Worm (Caenorhabditis elegans): Measurements from ENCODE around the gene scav-3.
A peak's percentile ranks its signal among the peaks of the same experiment; 100 is the strongest.

scav-3 gene

DNA sequence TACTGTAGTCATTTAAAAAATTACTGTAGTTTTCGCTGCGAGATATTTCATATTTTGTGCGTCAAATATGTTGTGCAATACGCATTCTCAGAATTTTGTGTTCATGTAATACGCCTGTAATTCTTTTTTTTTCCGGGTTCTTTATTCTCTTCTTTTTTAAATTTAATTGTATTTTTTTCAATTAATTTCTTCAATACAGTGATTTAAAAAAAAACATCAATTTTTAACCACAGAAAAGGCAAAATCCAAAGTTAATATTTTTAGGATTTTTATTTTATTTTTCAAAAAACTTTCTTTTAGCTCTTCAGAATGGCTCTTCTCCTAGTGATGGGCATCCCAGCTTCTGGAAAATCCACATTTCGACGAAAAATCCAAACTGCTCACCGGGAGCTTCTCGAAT is 9.7 kb upstream of the scav-3 start, which contains the start of gene pstk-1:
Gene pstk-1, plus strand, starts transcription at position 301 of the 400 bp plus-strand sequence.
- no peak for TF ChIP-seq ZK185.1 (tag; optimal IDR thresholded peaks at IDR 0.05; ENCODE audit: poor library complexity, severe bottlenecking)
- TF ChIP-seq madf-3 (GFP tag; IDR thresholded peaks at IDR 0.05), result no peak
- TF ChIP-seq Y56A3A.18 (GFP tag; IDR thresholded peaks at IDR 0.05), result no peak
- TF ChIP-seq ztf-22 (GFP tag; optimal IDR thresholded peaks at IDR 0.05), result no peak
- TF ChIP-seq Y95B8A.8 (GFP tag; IDR thresholded peaks at IDR 0.05), result no peak
- TF ChIP-seq repo-1 (tag; optimal IDR thresholded peaks at IDR 0.05), result no peak
- TF ChIP-seq ceh-100 (GFP tag; IDR thresholded peaks at IDR 0.05), result no peak
- TF ChIP-seq F23B12.7 (tag; optimal IDR thresholded peaks at IDR 0.05; ENCODE audit: insufficient read depth), result no peak
- no peak for TF ChIP-seq ccch-3 (GFP tag; optimal IDR thresholded peaks at IDR 0.05)
- TF ChIP-seq madf-10 (tag; optimal IDR thresholded peaks at IDR 0.05), result no peak
- TF ChIP-seq pbrm-1 (GFP tag; IDR thresholded peaks at IDR 0.05), result no peak
- TF ChIP-seq C06A6.2 (GFP tag; conservative IDR thresholded peaks at IDR 0.05), result no peak
- no peak for TF ChIP-seq xnd-1 (tag; optimal IDR thresholded peaks at IDR 0.05)
- TF ChIP-seq snpc-1.3 (tag; optimal IDR thresholded peaks at IDR 0.05; ENCODE audit: insufficient read depth), result no peak
- no peak for TF ChIP-seq madf-8 (GFP tag; conservative IDR thresholded peaks at IDR 0.05)
- TF ChIP-seq nfya-2 (GFP tag; IDR thresholded peaks at IDR 0.05), result no peak

DNA sequence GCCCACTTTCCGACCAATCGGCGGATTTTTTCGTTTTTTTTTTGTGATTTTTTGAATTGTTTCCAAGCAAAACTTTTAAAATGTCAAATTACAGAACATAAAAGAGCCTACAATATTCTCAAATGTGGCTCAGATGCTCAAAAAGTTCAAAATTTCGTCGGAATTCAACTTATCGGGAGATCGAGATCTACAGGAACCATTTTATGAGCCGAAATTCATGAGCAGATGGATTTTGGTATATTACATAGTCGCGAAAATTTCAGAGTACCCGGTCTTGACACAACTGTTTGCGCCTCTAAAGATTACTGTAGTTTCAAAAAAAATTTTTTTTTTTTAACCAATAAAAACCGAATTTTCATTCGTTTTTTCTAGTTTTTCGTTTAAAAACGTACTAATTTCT is 2.3 kb upstream of the scav-3 start:
- TF ChIP-seq lin-35 (GFP tag; optimal IDR thresholded peaks at IDR 0.05) (no peak), rec-8 (tag; optimal IDR thresholded peaks at IDR 0.05) (no peak), ztf-25 (GFP tag; IDR thresholded peaks at IDR 0.05) (no peak), lag-1 (GFP tag; IDR thresholded peaks at IDR 0.05) (no peak), nhr-179 (tag; optimal IDR thresholded peaks at IDR 0.05) (no peak), F49E8.2 (tag; optimal IDR thresholded peaks at IDR 0.05; ENCODE audit: insufficient read depth) (no peak), Y56A3A.18 (GFP tag; IDR thresholded peaks at IDR 0.05) (no peak), nfya-1 (tag; optimal IDR thresholded peaks at IDR 0.05; ENCODE audit: borderline replicate concordance, insufficient read depth) (no peak), bed-2 (GFP tag; IDR thresholded peaks at IDR 0.05) (no peak), Y95B8A.8 (GFP tag; IDR thresholded peaks at IDR 0.05) (no peak), C06A6.2 (GFP tag; conservative IDR thresholded peaks at IDR 0.05) (no peak), egrh-3 (GFP tag; IDR thresholded peaks at IDR 0.05) (no peak), F39B2.1 (GFP tag; IDR thresholded peaks at IDR 0.05) (no peak)

DNA sequence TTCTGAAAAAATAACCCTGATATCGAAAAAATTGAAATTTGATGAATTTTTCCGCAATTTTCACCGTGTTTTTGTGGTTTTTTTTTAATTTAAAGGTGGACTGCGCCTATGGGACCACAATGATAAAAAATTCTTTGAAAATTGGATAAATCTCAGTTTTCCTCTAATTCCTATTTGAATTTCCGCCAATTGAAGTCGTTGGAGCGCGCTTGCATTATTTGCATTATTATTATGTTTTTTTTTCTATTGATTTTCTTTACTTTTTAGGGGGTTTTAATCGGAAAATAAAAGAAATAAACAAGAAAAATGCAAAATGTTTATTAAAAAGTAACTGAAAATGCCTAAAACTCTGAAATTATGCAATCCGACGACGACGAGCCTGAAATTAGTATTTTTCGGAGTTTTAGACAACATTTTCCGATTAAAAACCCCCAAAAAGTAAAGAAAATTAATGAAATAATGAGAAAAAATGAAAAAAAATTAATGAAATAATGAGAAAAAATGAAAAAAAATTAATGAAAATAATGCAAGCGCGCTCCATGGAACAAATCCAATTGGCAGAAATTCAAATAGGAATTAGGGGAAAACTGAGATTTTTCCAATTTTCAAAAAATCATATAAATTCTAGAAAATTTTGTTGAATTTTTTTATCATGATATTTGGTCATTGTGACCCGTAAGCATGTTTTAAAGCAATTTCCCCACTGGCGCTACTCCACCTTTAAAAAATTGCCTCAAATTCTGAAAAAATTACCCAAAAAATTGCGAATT is 814 bp downstream of the scav-3 start:
- no peak for TF ChIP-seq let-526 (GFP tag; IDR thresholded peaks at IDR 0.05)
- TF ChIP-seq ztf-3 (GFP tag; optimal IDR thresholded peaks at IDR 0.05), result no peak
- TF ChIP-seq aptf-3 (GFP tag; IDR thresholded peaks at IDR 0.05), result no peak
- TF ChIP-seq ekl-4 (GFP tag; IDR thresholded peaks at IDR 0.05), result peak; percentile 34; the same call in 1 of the 2 replicates
- TF ChIP-seq hmg-1.2 (GFP tag; IDR thresholded peaks at IDR 0.05), result no peak
- peak; percentile 49 for TF ChIP-seq mcd-1 (GFP tag; IDR thresholded peaks at IDR 0.05)

DNA sequence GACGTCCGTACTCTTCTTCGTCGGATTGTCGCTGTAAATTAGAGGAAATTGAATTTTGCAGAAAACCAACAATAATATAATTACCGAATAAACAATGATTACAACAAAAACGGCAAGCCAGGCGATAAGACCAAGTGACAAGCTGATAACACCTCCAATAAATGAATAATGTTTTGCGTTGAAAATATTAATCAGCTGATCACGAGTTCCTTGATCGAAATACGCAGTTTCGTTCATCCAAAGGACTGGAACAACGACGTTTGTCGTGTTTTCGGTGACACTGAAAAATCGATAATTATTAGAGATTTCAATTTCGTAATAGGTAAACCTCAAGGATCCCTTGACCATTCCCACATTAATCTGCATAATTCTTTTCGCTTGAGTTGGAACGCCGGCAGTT is 2.9 kb downstream of the scav-3 start:
- TF ChIP-seq bed-2 (GFP tag; IDR thresholded peaks at IDR 0.05), result no peak
- TF ChIP-seq ztf-28 (GFP tag; IDR thresholded peaks at IDR 0.05), result no peak
- TF ChIP-seq ztf-22 (GFP tag; optimal IDR thresholded peaks at IDR 0.05), result no peak
- peak; percentile 37 for TF ChIP-seq nhr-80 (tag; optimal IDR thresholded peaks at IDR 0.05)
- TF ChIP-seq unc-130 (GFP tag; optimal IDR thresholded peaks at IDR 0.05), result no peak
- TF ChIP-seq ceh-79 (tag; optimal IDR thresholded peaks at IDR 0.05), result no peak
- TF ChIP-seq aptf-2 (GFP tag; conservative IDR thresholded peaks at IDR 0.05), result no peak
- TF ChIP-seq gei-17 (GFP tag; optimal IDR thresholded peaks at IDR 0.05), result no peak
- TF ChIP-seq ceh-91 (GFP tag; IDR thresholded peaks at IDR 0.05), result no peak
- no peak for TF ChIP-seq ama-1 (optimal IDR thresholded peaks at IDR 0.05)
- TF ChIP-seq ama-1 (GFP tag; optimal IDR thresholded peaks at IDR 0.05), result no peak
- no peak for TF ChIP-seq ccch-3 (GFP tag; optimal IDR thresholded peaks at IDR 0.05)
- TF ChIP-seq snpc-1.1 (tag; optimal IDR thresholded peaks at IDR 0.05; ENCODE audit: insufficient read depth), result no peak
- peak; percentile 34; the same call in 1 of the 2 replicates for TF ChIP-seq rcor-1 (GFP tag; IDR thresholded peaks at IDR 0.05)
- no peak for TF ChIP-seq Y53F4B.3 (GFP tag; IDR thresholded peaks at IDR 0.05)
